Worm (Caenorhabditis elegans): ENCODE measurements around the gene acbp-8.
"Not testable (repeated sequence)": the region's sequence is repeated elsewhere in the genome, so short reads cannot be mapped to it uniquely, and the experiment has no call there.

Gene acbp-8

ce11 chrIII:2607717-2608116, 21.1 kb upstream of the acbp-8 start, which contains the start of gene Y71H2B.5:
Y71H2B.5 (plus strand) TSS chrIII:2608017.
- TF ChIP-seq hlh-30 (tag; optimal IDR thresholded peaks at IDR 0.05; ENCODE audit: insufficient read depth); zip-5 (tag; optimal IDR thresholded peaks at IDR 0.05); madf-2 (tag; optimal IDR thresholded peaks at IDR 0.05): not testable (repeated sequence)

- TF ChIP-seq pha-2 (tag; optimal IDR thresholded peaks at IDR 0.05) (no peak), hlh-15 (tag; optimal IDR thresholded peaks at IDR 0.05) (no peak), elt-4 (tag; optimal IDR thresholded peaks at IDR 0.05) (no peak)
Measured at ce11 chrIII:2616212-2616611, 12.6 kb upstream of the acbp-8 start.

ce11 chrIII:2618663-2619062, 10.2 kb upstream of the acbp-8 start, which contains the start of gene Y71H2B.4:
Y71H2B.4 (plus strand) TSS chrIII:2618963.
- TF ChIP-seq unc-42 (tag; optimal IDR thresholded peaks at IDR 0.05) (no peak), hlh-13 (GFP tag; optimal IDR thresholded peaks at IDR 0.05) (no peak), dmd-4 (tag; optimal IDR thresholded peaks at IDR 0.05; ENCODE audit: borderline replicate concordance) (no peak), rnt-1 (tag; optimal IDR thresholded peaks at IDR 0.05) (no peak), Y22D7AL.16 (tag; optimal IDR thresholded peaks at IDR 0.05) (no peak), ceh-48 (tag; optimal IDR thresholded peaks at IDR 0.05) (no peak), K09A11.1 (tag; optimal IDR thresholded peaks at IDR 0.05; ENCODE audit: insufficient read depth) (no peak), sox-4 (tag; optimal IDR thresholded peaks at IDR 0.05) (no peak)

- TF ChIP-seq ceh-9 (tag; optimal IDR thresholded peaks at IDR 0.05) (no peak), fkh-10 (GFP tag; optimal IDR thresholded peaks at IDR 0.05) (no peak), nhr-11 (tag; optimal IDR thresholded peaks at IDR 0.05) (no peak), ets-4 (tag; optimal IDR thresholded peaks at IDR 0.05) (no peak), hlh-8 (tag; optimal IDR thresholded peaks at IDR 0.05) (no peak), npax-4 (tag; optimal IDR thresholded peaks at IDR 0.05) (no peak), ama-1 (optimal IDR thresholded peaks at IDR 0.05) (no peak), odd-2 (tag; optimal IDR thresholded peaks at IDR 0.05) (no peak), gmeb-2 (tag; optimal IDR thresholded peaks at IDR 0.05) (no peak), C38D4.7 (GFP tag; optimal IDR thresholded peaks at IDR 0.05) (no peak), K02D7.2 (tag; optimal IDR thresholded peaks at IDR 0.05) (no peak), sdc-2 (tag; optimal IDR thresholded peaks at IDR 0.05) (no peak), che-1 (tag; optimal IDR thresholded peaks at IDR 0.05) (no peak), dve-1 (tag; optimal IDR thresholded peaks at IDR 0.05) (no peak), hlh-13 (GFP tag; optimal IDR thresholded peaks at IDR 0.05) (no peak)
Measured at ce11 chrIII:2619559-2619958, 9.3 kb upstream of the acbp-8 start, which contains the start of gene ppfr-4. ppfr-4 (plus strand) TSS chrIII:2619936.

ce11 chrIII:2622870-2623269, 5.9 kb upstream of the acbp-8 start, which contains the start of gene Y71H2B.2:
Y71H2B.2 (plus strand) TSS chrIII:2623170.
- TF ChIP-seq sox-4 (tag; optimal IDR thresholded peaks at IDR 0.05), result no peak
- TF ChIP-seq unc-42 (tag; optimal IDR thresholded peaks at IDR 0.05), result no peak
- no peak for TF ChIP-seq fax-1 (tag; optimal IDR thresholded peaks at IDR 0.05)
- TF ChIP-seq fkh-6 (tag; optimal IDR thresholded peaks at IDR 0.05), result no peak
- TF ChIP-seq ceh-19 (GFP tag; optimal IDR thresholded peaks at IDR 0.05), result no peak
- TF ChIP-seq ztf-16 (tag; optimal IDR thresholded peaks at IDR 0.05), result no peak
- TF ChIP-seq ceh-45 (GFP tag; IDR thresholded peaks at IDR 0.05), result no peak
- TF ChIP-seq K02D7.2 (tag; optimal IDR thresholded peaks at IDR 0.05), result no peak
- no peak for TF ChIP-seq rnt-1 (tag; optimal IDR thresholded peaks at IDR 0.05)
- TF ChIP-seq ceh-24 (tag; optimal IDR thresholded peaks at IDR 0.05), result no peak
- no peak for TF ChIP-seq ceh-18 (tag; optimal IDR thresholded peaks at IDR 0.05)
- no peak for TF ChIP-seq ceh-34 (tag; optimal IDR thresholded peaks at IDR 0.05)
- no peak for TF ChIP-seq pha-2 (tag; optimal IDR thresholded peaks at IDR 0.05)
- no peak for TF ChIP-seq zip-5 (tag; optimal IDR thresholded peaks at IDR 0.05)
- TF ChIP-seq ama-1 (optimal IDR thresholded peaks at IDR 0.05), result no peak
- no peak for TF ChIP-seq pqm-1 (tag; optimal IDR thresholded peaks at IDR 0.05)
- no peak for TF ChIP-seq K09A11.1 (tag; optimal IDR thresholded peaks at IDR 0.05; ENCODE audit: insufficient read depth)
- no peak for TF ChIP-seq ahr-1 (tag; optimal IDR thresholded peaks at IDR 0.05)
- TF ChIP-seq ceh-22 (tag; optimal IDR thresholded peaks at IDR 0.05), result no peak
- no peak for TF ChIP-seq tbx-2 (tag; optimal IDR thresholded peaks at IDR 0.05)
